Worm (Caenorhabditis elegans): ENCODE data around the gene ddn-3.

ddn-3 gene

DNA sequence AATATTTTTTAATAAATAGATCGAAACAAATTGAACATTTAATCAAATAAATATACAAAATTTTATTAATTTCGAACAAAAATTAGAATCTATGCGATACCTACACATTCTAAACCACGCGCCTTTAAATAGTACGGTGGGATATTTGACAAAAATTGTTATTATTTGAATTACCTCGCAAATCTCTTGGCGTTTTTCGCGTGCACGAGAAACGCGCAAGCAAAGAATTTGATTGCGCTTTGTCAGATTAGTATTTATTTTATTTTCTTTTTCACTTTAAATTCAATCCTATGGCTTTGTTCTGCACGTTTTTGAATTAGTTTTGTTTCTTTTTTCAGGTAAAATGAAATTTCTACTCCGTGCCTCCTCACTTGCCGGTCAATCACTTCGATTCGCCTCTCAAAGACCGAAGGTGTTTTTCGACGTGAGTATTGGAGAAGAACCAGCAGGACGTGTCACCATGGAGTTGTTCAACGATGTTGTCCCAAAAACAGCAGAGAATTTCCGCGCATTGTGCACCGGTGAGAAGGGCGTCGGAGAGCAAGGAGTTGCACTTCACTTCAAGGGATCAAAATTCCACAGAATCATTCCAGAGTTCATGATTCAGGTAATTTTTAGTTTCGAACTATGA, 44.8 kb upstream of the ddn-3 start, which contains the start of gene cyn-1 (continued):
- TF ChIP-seq tbx-2 (tag; optimal IDR thresholded peaks at IDR 0.05) (peak; percentile 69), nhr-28 (tag; optimal IDR thresholded peaks at IDR 0.05) (no peak), lin-15B (tag; optimal IDR thresholded peaks at IDR 0.05) (peak; percentile 88), lin-39 (tag; optimal IDR thresholded peaks at IDR 0.05) (peak; percentile 28), unc-62 (GFP tag; optimal IDR thresholded peaks at IDR 0.05) (no peak)

DNA sequence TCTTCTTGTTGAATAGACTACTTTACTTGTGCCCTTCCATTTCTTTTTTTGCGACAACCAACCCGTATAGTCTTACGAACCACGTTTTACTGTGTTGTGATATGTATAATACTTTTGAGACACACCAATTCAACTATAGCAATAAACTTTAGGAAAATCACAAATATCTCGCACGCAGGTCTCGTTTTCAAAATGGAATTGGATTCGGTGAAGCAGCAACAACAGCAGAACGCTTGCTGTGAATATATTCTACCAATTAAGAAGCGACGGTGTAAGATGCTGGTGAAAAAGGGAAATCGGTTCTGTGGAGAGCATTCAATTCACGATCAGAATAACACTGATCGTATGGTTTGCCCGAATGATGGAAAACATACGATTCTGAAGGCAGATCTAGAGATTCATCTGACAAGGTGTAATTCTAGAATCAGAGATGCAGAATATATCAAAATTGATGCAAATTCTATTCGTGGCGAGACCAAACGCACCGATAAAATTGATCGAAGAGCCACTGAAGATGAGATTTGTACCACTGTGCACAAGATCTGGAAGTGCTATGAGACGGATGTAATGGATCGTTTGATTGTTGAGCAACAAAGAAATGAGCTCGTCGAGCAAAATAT, 43.4 kb upstream of the ddn-3 start, which contains the start of gene Y49A3A.3:
Y49A3A.3 (plus strand) TSS at position 153 of the 620 bp plus-strand sequence.
- TF ChIP-seq fkh-2 (tag; optimal IDR thresholded peaks at IDR 0.05) (no peak), mdl-1 (tag; optimal IDR thresholded peaks at IDR 0.05) (no peak), snpc-4 (tag; optimal IDR thresholded peaks at IDR 0.05) (no peak), sea-2 (GFP tag; optimal IDR thresholded peaks at IDR 0.05) (no peak), jun-1 (tag; optimal IDR thresholded peaks at IDR 0.05) (peak; percentile 41), nhr-237 (tag; optimal IDR thresholded peaks at IDR 0.05) (no peak), ZK546.5 (tag; optimal IDR thresholded peaks at IDR 0.05) (no peak), hmg-11 (tag; optimal IDR thresholded peaks at IDR 0.05) (no peak), ztf-4 (tag; optimal IDR thresholded peaks at IDR 0.05) (no peak), nhr-28 (tag; optimal IDR thresholded peaks at IDR 0.05) (no peak), aly-2 (tag; optimal IDR thresholded peaks at IDR 0.05) (peak; percentile 95), nhr-43 (tag; optimal IDR thresholded peaks at IDR 0.05; ENCODE audit: poor library complexity, severe bottlenecking) (peak; percentile 69), nhr-11 (tag; optimal IDR thresholded peaks at IDR 0.05) (no peak), zag-1 (tag; optimal IDR thresholded peaks at IDR 0.05) (no peak), eor-1 (tag; optimal IDR thresholded peaks at IDR 0.05) (no peak), lin-15B (tag; optimal IDR thresholded peaks at IDR 0.05) (no peak), ceh-9 (tag; optimal IDR thresholded peaks at IDR 0.05) (no peak), lin-39 (tag; optimal IDR thresholded peaks at IDR 0.05) (no peak), nhr-76 (tag; optimal IDR thresholded peaks at IDR 0.05) (no peak), pha-4 (tag; optimal IDR thresholded peaks at IDR 0.05) (no peak), ama-1 (optimal IDR thresholded peaks at IDR 0.05) (peak; percentile 66), mml-1 (tag; optimal IDR thresholded peaks at IDR 0.05) (no peak), nhr-25 (tag; optimal IDR thresholded peaks at IDR 0.05) (peak; percentile 49), nhr-23 (tag; optimal IDR thresholded peaks at IDR 0.05) (no peak), pqm-1 (tag; optimal IDR thresholded peaks at IDR 0.05) (peak; percentile 39), ztf-11 (tag; optimal IDR thresholded peaks at IDR 0.05) (no peak), ceh-28 (tag; optimal IDR thresholded peaks at IDR 0.05) (no peak), nfya-1 (tag; optimal IDR thresholded peaks at IDR 0.05; ENCODE audit: insufficient read depth) (no peak), lsy-12 (tag; optimal IDR thresholded peaks at IDR 0.05) (peak; percentile 40), elt-2 (tag; optimal IDR thresholded peaks at IDR 0.05) (peak; percentile 48), R02D3.7 (tag; optimal IDR thresholded peaks at IDR 0.05) (no peak), daf-12 (tag; optimal IDR thresholded peaks at IDR 0.05) (no peak), nhr-12 (tag; optimal IDR thresholded peaks at IDR 0.05) (no peak), skn-1 (tag; optimal IDR thresholded peaks at IDR 0.05) (no peak), elt-1 (tag; optimal IDR thresholded peaks at IDR 0.05) (no peak), egl-5 (tag; optimal IDR thresholded peaks at IDR 0.05) (no peak), fos-1 (tag; optimal IDR thresholded peaks at IDR 0.05) (no peak), ceh-82 (tag; optimal IDR thresholded peaks at IDR 0.05) (peak; percentile 9), elt-3 (tag; optimal IDR thresholded peaks at IDR 0.05) (peak in 1 of 3 experiments; percentile 57), ceh-16 (tag; optimal IDR thresholded peaks at IDR 0.05) (no peak), nhr-67 (tag; optimal IDR thresholded peaks at IDR 0.05) (no peak), nhr-77 (tag; optimal IDR thresholded peaks at IDR 0.05) (peak; percentile 65), fkh-10 (GFP tag; optimal IDR thresholded peaks at IDR 0.05) (no peak), unc-62 (GFP tag; optimal IDR thresholded peaks at IDR 0.05) (no peak), tbx-2 (tag; optimal IDR thresholded peaks at IDR 0.05) (peak; percentile 53)
